Worm (Caenorhabditis elegans): ENCODE data around the gene C47G2.4.

DNA sequence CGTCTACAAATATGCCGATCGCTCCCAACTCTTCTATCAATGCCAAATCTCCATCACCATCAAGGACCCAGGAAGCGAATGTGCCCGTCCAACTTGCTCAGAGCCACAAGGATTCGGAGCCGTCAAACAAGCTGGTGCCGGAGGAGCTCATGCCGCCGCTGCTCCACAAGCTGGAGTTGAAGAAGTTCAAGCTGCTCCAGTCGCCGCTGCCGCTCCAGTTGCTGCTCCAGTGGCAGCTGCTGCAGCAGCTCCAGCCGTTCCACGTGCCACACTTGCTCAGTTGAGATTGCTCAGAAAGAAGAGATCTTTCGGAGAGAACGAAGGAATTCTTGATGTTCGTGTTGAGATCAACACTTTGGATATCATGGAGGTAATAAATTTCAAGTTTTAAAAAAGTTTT is 22.6 kb downstream of the C47G2.4 start:
- TF ChIP-seq flt-1 (GFP tag; IDR thresholded peaks at IDR 0.05) (no peak), tab-1 (GFP tag; IDR thresholded peaks at IDR 0.05) (no peak), ztf-29 (GFP tag; IDR thresholded peaks at IDR 0.05) (no peak), ztf-23 (GFP tag; IDR thresholded peaks at IDR 0.05) (no peak), med-1 (GFP tag; optimal IDR thresholded peaks at IDR 0.05; ENCODE audit: insufficient read depth) (no peak)
